Fruit fly (Drosophila melanogaster) whole organism, embryonic: ENCODE measurements around the gene sti.
A peak's percentile ranks its signal among the peaks of the same experiment; 100 is the strongest.

Experiments
- Atf-2 ChIP-seq: fragments of 200-800 bp; sonication (Bioruptor generic); optimal IDR thresholded peaks from 2 replicates; lab custom pipeline; 2016; ENCODE audit warnings: missing biosample characterization, missing genetic modification characterization
- CG10462 ChIP-seq: fragments of 200-800 bp; sonication (Bioruptor generic); optimal IDR thresholded peaks from 2 replicates; lab custom pipeline; 2016; ENCODE audit warnings: missing biosample characterization, missing genetic modification characterization
- CG10654 ChIP-seq: fragments of 200-800 bp; sonication (Bioruptor generic); optimal IDR thresholded peaks from 2 replicates; lab custom pipeline; 2016; ENCODE audit warnings: missing biosample characterization, missing genetic modification characterization
- CG10979 ChIP-seq: fragments of 200-800 bp; sonication (Bioruptor generic); optimal IDR thresholded peaks from 2 replicates; lab custom pipeline; 2018; ENCODE audit warnings: missing biosample characterization, mild to moderate bottlenecking, missing genetic modification characterization, moderate library complexity
- CG11696 ChIP-seq: fragments of 200-800 bp; sonication (Bioruptor generic); IDR thresholded peaks from 2 replicates; pipeline ENCODE4 v1.3.6; 2022; ENCODE audit warnings: missing biosample characterization, missing genetic modification characterization
- CG12155 ChIP-seq: fragments of 200-800 bp; sonication (Bioruptor generic); optimal IDR thresholded peaks from 3 replicates; lab custom pipeline; 2016; ENCODE audit warnings: missing biosample characterization, missing genetic modification characterization
- CG12219 ChIP-seq: fragments of 200-800 bp; sonication (Bioruptor generic); optimal IDR thresholded peaks from 3 replicates; lab custom pipeline; 2018; ENCODE audit warnings: missing biosample characterization, mild to moderate bottlenecking, missing genetic modification characterization
- CG12236 ChIP-seq: fragments of 200-800 bp; sonication (Bioruptor generic); optimal IDR thresholded peaks from 2 replicates; lab custom pipeline; 2016; ENCODE audit warnings: missing biosample characterization, missing genetic modification characterization
- CG14014 ChIP-seq: fragments of 200-800 bp; sonication (Bioruptor generic); IDR thresholded peaks from 2 replicates; pipeline ENCODE4 v1.3.6; 2022; ENCODE audit warnings: missing biosample characterization, missing genetic modification characterization
- CG1792 ChIP-seq: fragments of 200-800 bp; sonication (Bioruptor generic); optimal IDR thresholded peaks from 2 replicates; lab custom pipeline; 2016; ENCODE audit warnings: missing biosample characterization, missing genetic modification characterization
- CG18764 ChIP-seq: fragments of 200-800 bp; sonication (Bioruptor generic); optimal IDR thresholded peaks from 3 replicates; lab custom pipeline; 2016; ENCODE audit warnings: missing biosample characterization, missing genetic modification characterization
- CG2875 ChIP-seq: fragments of 200-800 bp; sonication (Bioruptor generic); optimal IDR thresholded peaks from 2 replicates; lab custom pipeline; 2017; ENCODE audit warnings: missing biosample characterization, mild to moderate bottlenecking, missing genetic modification characterization, missing genetic modification reagents
- CG2889 ChIP-seq: fragments of 200-800 bp; sonication (Bioruptor generic); IDR thresholded peaks from 3 replicates; pipeline ENCODE4 v1.3.6; 2022; ENCODE audit warnings: missing biosample characterization, missing genetic modification characterization
- CG31224 ChIP-seq: fragments of 200-800 bp; sonication (Bioruptor generic); IDR thresholded peaks from 2 replicates; pipeline ENCODE4 v1.3.6; 2022; ENCODE audit warnings: missing biosample characterization, missing genetic modification characterization
- CG34224 ChIP-seq: fragments of 200-800 bp; sonication (Bioruptor generic); IDR thresholded peaks from 3 replicates; pipeline ENCODE4 v1.3.6; 2022; ENCODE audit warnings: missing biosample characterization, missing genetic modification characterization; ENCODE audit not compliant: partially characterized antibody
- CG4328 ChIP-seq: fragments of 200-800 bp; sonication (Bioruptor generic); optimal IDR thresholded peaks from 3 replicates; lab custom pipeline; 2017; ENCODE audit warnings: missing biosample characterization, missing genetic modification reagents, missing genetic modification characterization
- CG5245 ChIP-seq: fragments of 200-800 bp; sonication (Bioruptor generic); optimal IDR thresholded peaks from 3 replicates; lab custom pipeline; 2016; ENCODE audit warnings: missing biosample characterization, missing genetic modification characterization
- CG7271 ChIP-seq: fragments of 200-800 bp; sonication (Bioruptor generic); optimal IDR thresholded peaks from 2 replicates; lab custom pipeline; 2018; ENCODE audit warnings: missing biosample characterization, mild to moderate bottlenecking, missing genetic modification characterization, moderate library complexity
- D19B ChIP-seq: fragments of 200-800 bp; sonication (Bioruptor generic); optimal IDR thresholded peaks from 2 replicates; lab custom pipeline; 2017; ENCODE audit warnings: missing biosample characterization, mild to moderate bottlenecking, missing genetic modification characterization
- Dfd ChIP-seq, 2 experiments: fragments of >200 bp; optimal IDR thresholded peaks; 2 replicates each; lab custom pipeline; 2017; ENCODE audit warnings: missing biosample characterization in 2 of 2, missing genetic modification characterization in 2 of 2
- Drgx ChIP-seq: fragments of 200-800 bp; sonication (Bioruptor generic); IDR thresholded peaks from 2 replicates; pipeline ENCODE4 v1.3.6; 2022; ENCODE audit warnings: missing biosample characterization, missing genetic modification characterization
- Elba2 ChIP-seq: fragments of 200-800 bp; sonication (Bioruptor generic); optimal IDR thresholded peaks from 3 replicates; lab custom pipeline; 2016; ENCODE audit warnings: missing biosample characterization, missing genetic modification characterization
- HLH3B ChIP-seq: fragments of 200-800 bp; sonication (Bioruptor generic); IDR thresholded peaks from 2 replicates; pipeline ENCODE4 v1.3.6; 2022; ENCODE audit warnings: missing biosample characterization, missing genetic modification characterization
- Hr39 ChIP-seq: fragments of >200 bp; optimal IDR thresholded peaks from 2 replicates; lab custom pipeline; 2017
- Hr78 ChIP-seq, 2 experiments: fragments of 200-800 bp in 1 of 2; fragments of >200 bp in 1 of 2; sonication (Bioruptor generic) in 1 of 2; optimal IDR thresholded peaks; 2 replicates each; lab custom pipeline; 2017 to 2019; ENCODE audit warnings: missing biosample characterization in 2 of 2, missing genetic modification characterization in 2 of 2, mild to moderate bottlenecking in 1 of 2, moderate library complexity in 1 of 2
- NC2α ChIP-seq: fragments of 200-800 bp; sonication (Bioruptor generic); optimal IDR thresholded peaks from 2 replicates; lab custom pipeline; 2016; ENCODE audit warnings: missing biosample characterization, missing genetic modification characterization
- Oaz ChIP-seq: fragments of 200-800 bp; sonication (Bioruptor generic); IDR thresholded peaks from 2 replicates; pipeline ENCODE4 v1.3.6; 2022; ENCODE audit warnings: missing biosample characterization, missing genetic modification characterization
- Optix ChIP-seq: fragments of 200-800 bp; sonication (Bioruptor generic); IDR thresholded peaks from 3 replicates; pipeline ENCODE4 v1.3.6; 2022; ENCODE audit warnings: missing biosample characterization, missing genetic modification characterization
- Ptx1 ChIP-seq: fragments of 200-800 bp; sonication (Bioruptor generic); IDR thresholded peaks from 2 replicates; pipeline ENCODE4 v1.3.6; 2022; ENCODE audit warnings: missing biosample characterization, missing genetic modification characterization
- Ravus ChIP-seq: fragments of 200-800 bp; sonication (Bioruptor generic); IDR thresholded peaks from 2 replicates; pipeline ENCODE4 v1.3.6; 2022; ENCODE audit warnings: missing biosample characterization, missing genetic modification characterization
- Usf ChIP-seq: fragments of 200-800 bp; sonication (Bioruptor generic); optimal IDR thresholded peaks from 2 replicates; lab custom pipeline; 2017; ENCODE audit warnings: missing genotype, missing biosample characterization, missing genetic modification characterization
- ato ChIP-seq: fragments of 200-800 bp; sonication (Bioruptor generic); IDR thresholded peaks from 2 replicates; pipeline ENCODE4 v1.3.6; 2022; ENCODE audit warnings: missing biosample characterization, missing genetic modification characterization; ENCODE audit not compliant: partially characterized antibody
- caup ChIP-seq: fragments of 200-800 bp; sonication (Bioruptor generic); optimal IDR thresholded peaks from 3 replicates; lab custom pipeline; 2017; ENCODE audit warnings: missing biosample characterization, mild to moderate bottlenecking, missing genetic modification characterization, moderate library complexity; ENCODE audit not compliant: severe bottlenecking
- chinmo ChIP-seq: fragments of 200-800 bp; sonication (Bioruptor generic); IDR thresholded peaks from 4 replicates; pipeline ENCODE4 v1.3.6; 2022; ENCODE audit warnings: missing biosample characterization, missing genetic modification characterization; ENCODE audit not compliant: partially characterized antibody
- crol ChIP-seq: fragments of 200-800 bp; sonication (Bioruptor generic); IDR thresholded peaks from 2 replicates; pipeline ENCODE4 v1.3.6; 2022; ENCODE audit warnings: missing biosample characterization, missing genetic modification characterization
- dmrt99B ChIP-seq: fragments of 200-800 bp; sonication (Bioruptor generic); optimal IDR thresholded peaks from 2 replicates; lab custom pipeline; 2018; ENCODE audit warnings: missing biosample characterization, mild to moderate bottlenecking, missing genetic modification characterization, moderate library complexity
- gcm ChIP-seq: fragments of 200-800 bp; sonication (Bioruptor generic); optimal IDR thresholded peaks from 2 replicates; lab custom pipeline; 2019; ENCODE audit warnings: missing biosample characterization, mild to moderate bottlenecking, missing genetic modification characterization, moderate library complexity
- jumu ChIP-seq: fragments of 200-800 bp; sonication (Bioruptor generic); optimal IDR thresholded peaks from 3 replicates; lab custom pipeline; 2016; ENCODE audit warnings: missing biosample characterization, missing genetic modification characterization
- kah ChIP-seq: fragments of 200-800 bp; sonication (Bioruptor generic); optimal IDR thresholded peaks from 2 replicates; lab custom pipeline; 2018; ENCODE audit warnings: missing biosample characterization, mild to moderate bottlenecking, missing genetic modification characterization
- lilli ChIP-seq: fragments of 200-800 bp; sonication (Bioruptor generic); optimal IDR thresholded peaks from 3 replicates; lab custom pipeline; 2016; ENCODE audit warnings: missing biosample characterization, missing genetic modification characterization
- mld ChIP-seq: fragments of 200-800 bp; sonication (Bioruptor generic); IDR thresholded peaks from 3 replicates; pipeline ENCODE4 v1.3.6; 2022; ENCODE audit warnings: missing biosample characterization, missing genetic modification characterization; ENCODE audit not compliant: partially characterized antibody
- p53 ChIP-seq: fragments of 200-800 bp; sonication (Bioruptor generic); optimal IDR thresholded peaks from 2 replicates; lab custom pipeline; 2016; ENCODE audit warnings: missing biosample characterization, missing genetic modification characterization
- pita ChIP-seq: fragments of 200-800 bp; sonication (Bioruptor generic); optimal IDR thresholded peaks from 2 replicates; lab custom pipeline; 2017; ENCODE audit warnings: missing biosample characterization, mild to moderate bottlenecking, missing genetic modification characterization
- sc ChIP-seq, 3 experiments: fragments of >200 bp in 2 of 3; fragments of 200-800 bp in 1 of 3; sonication (Bioruptor generic) in 1 of 3; optimal IDR thresholded peaks; 2 replicates in 2 of 3; 3 replicates in 1 of 3; lab custom pipeline; 2017; ENCODE audit warnings: mild to moderate bottlenecking in 1 of 3, missing biosample characterization in 1 of 3, missing genetic modification characterization in 1 of 3, missing genetic modification reagents in 1 of 3
- seq ChIP-seq: fragments of 200-800 bp; sonication (Bioruptor generic); IDR thresholded peaks from 2 replicates; pipeline ENCODE4 v1.3.6; 2022; ENCODE audit warnings: missing biosample characterization, missing genetic modification characterization
- vfl ChIP-seq: fragments of 200-800 bp; sonication (Bioruptor generic); optimal IDR thresholded peaks from 2 replicates; lab custom pipeline; 2016; ENCODE audit warnings: missing biosample characterization, missing genetic modification characterization

Gene sti

DNA sequence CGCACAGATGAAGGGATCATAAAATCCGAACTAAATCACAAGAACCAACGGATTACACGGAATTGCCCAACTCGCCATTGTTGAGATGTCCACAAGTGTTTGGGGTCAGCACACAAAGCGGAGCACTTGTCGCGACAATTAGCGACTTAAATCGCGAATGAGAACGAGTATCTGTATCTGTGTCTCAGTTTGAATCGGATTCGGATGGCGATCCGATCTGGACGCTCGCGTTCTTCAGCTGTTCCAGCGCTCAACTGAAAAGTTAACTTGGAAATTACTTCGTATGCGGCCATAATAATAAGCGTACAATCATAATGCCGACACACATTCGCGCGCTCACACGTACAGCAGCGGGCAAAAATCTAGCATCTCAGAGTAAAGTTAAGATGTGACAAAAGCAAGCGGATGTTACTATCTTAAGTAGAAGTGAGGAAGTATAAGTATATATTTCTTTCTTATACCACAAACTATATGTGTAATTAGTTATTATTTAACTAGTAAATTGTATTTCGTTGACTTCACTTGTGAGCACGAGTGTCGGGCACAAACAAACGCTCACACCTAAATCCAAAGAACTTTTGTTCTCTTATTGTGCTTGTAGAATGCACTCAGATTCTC is 24.1 kb downstream of the sti start, which contains the start of gene CG10660 (continued):
- peak in 1 of 2 experiments; percentile 67 for TF ChIP-seq Hr78 (GFP tag; optimal IDR thresholded peaks at IDR 0.05; lab: Kevin White, UChicago)
- TF ChIP-seq sc (optimal IDR thresholded peaks at IDR 0.05; lab: Kevin White, UChicago): no peak
- peak; percentile 85 for TF ChIP-seq sc (GFP tag; optimal IDR thresholded peaks at IDR 0.05; lab: Kevin White, UChicago)
- TF ChIP-seq Oaz (GFP tag; lab: Robert Waterston, UW): peak; percentile 76
- TF ChIP-seq dmrt99B: peak; percentile 94
- TF ChIP-seq CG31224 (GFP tag; lab: Robert Waterston, UW): peak; percentile 57
- TF ChIP-seq Elba2 (GFP tag; lab: Kevin White, UChicago): no peak
- peak; percentile 87 for TF ChIP-seq CG2875
- peak; percentile 35 for TF ChIP-seq CG4328 (GFP tag; lab: Kevin White, UChicago)
- TF ChIP-seq crol (GFP tag; lab: Robert Waterston, UW): no peak
- TF ChIP-seq Drgx (GFP tag; lab: Robert Waterston, UW): peak; percentile 95
- peak; percentile 91 for TF ChIP-seq CG10979 (tag; lab: Kevin White, UChicago)
- TF ChIP-seq vfl (GFP tag; lab: Kevin White, UChicago): peak; percentile 11
- peak; percentile 61 for TF ChIP-seq D19B (GFP tag; lab: Kevin White, UChicago)
- TF ChIP-seq Optix: peak; percentile 85
- peak; percentile 79 for TF ChIP-seq CG12155 (GFP tag; lab: Kevin White, UChicago)
- peak; percentile 54 for TF ChIP-seq Ravus
- TF ChIP-seq kah (GFP tag; lab: Kevin White, UChicago): peak; percentile 66
- TF ChIP-seq chinmo (GFP tag; lab: Robert Waterston, UW): no peak
- TF ChIP-seq Dfd (GFP tag; optimal IDR thresholded peaks at IDR 0.05; lab: Kevin White, UChicago): no peak
- no peak for TF ChIP-seq ato (GFP tag; lab: Robert Waterston, UW)
- TF ChIP-seq Usf: peak; percentile 60
- TF ChIP-seq Atf-2: peak; percentile 53
- peak; percentile 90 for TF ChIP-seq CG12219 (GFP tag; lab: Kevin White, UChicago)
- peak; percentile 88 for TF ChIP-seq lilli (GFP tag; lab: Kevin White, UChicago)
- TF ChIP-seq HLH3B (GFP tag; lab: Robert Waterston, UW): peak; percentile 92
- peak; percentile 90 for TF ChIP-seq CG5245
- TF ChIP-seq CG2889 (GFP tag; lab: Robert Waterston, UW): peak; percentile 83
- TF ChIP-seq caup (GFP tag; lab: Kevin White, UChicago): peak; percentile 78
- TF ChIP-seq mld (GFP tag; lab: Robert Waterston, UW): no peak
- TF ChIP-seq Ptx1 (GFP tag; lab: Robert Waterston, UW): peak; percentile 88
- peak; percentile 98 for TF ChIP-seq CG11696 (GFP tag; lab: Robert Waterston, UW)
- TF ChIP-seq pita: no peak
- TF ChIP-seq Hr39 (lab: Kevin White, UChicago): no peak
- TF ChIP-seq p53 (GFP tag; lab: Kevin White, UChicago): no peak
- peak; percentile 22 for TF ChIP-seq NC2α
- peak; percentile 26 for TF ChIP-seq CG7271 (tag; lab: Kevin White, UChicago)
- TF ChIP-seq gcm (GFP tag; lab: Kevin White, UChicago): peak; percentile 89
- peak; percentile 88 for TF ChIP-seq seq
- TF ChIP-seq jumu (GFP tag; lab: Kevin White, UChicago): peak; percentile 42
- TF ChIP-seq CG12236 (GFP tag; lab: Kevin White, UChicago): peak; percentile 46
- peak; percentile 95 for TF ChIP-seq CG10654 (GFP tag; lab: Kevin White, UChicago)
- peak; percentile 84 for TF ChIP-seq CG14014 (GFP tag; lab: Robert Waterston, UW)
- no peak for TF ChIP-seq CG34224
- peak; percentile 43 for TF ChIP-seq CG10462 (GFP tag; lab: Kevin White, UChicago)
- peak; percentile 40 for TF ChIP-seq CG1792 (GFP tag; lab: Kevin White, UChicago)
- TF ChIP-seq CG18764: peak; percentile 67
